Worm (Caenorhabditis elegans) whole organism, L1 larva: ENCODE measurements around the gene msrp-4.

ENCODE experiments used
- C34B4.2 ChIP-seq: sonication (generic microtip); optimal IDR thresholded peaks from 2 replicates; lab custom pipeline; 2017; ENCODE audit warnings: mild to moderate bottlenecking, missing genetic modification characterization, missing compliant biosample characterization
- F16B12.6 ChIP-seq: fragments of 150-350 bp; optimal IDR thresholded peaks from 2 replicates; lab custom pipeline; 2014; ENCODE audit warnings: missing biosample characterization, missing genetic modification characterization
- Y116A8C.19 ChIP-seq: sonication (generic microtip); optimal IDR thresholded peaks from 2 replicates; lab custom pipeline; 2016; ENCODE audit warnings: missing compliant biosample characterization, missing genetic modification characterization, borderline replicate concordance
- alr-1 ChIP-seq: fragments of 200-800 bp; sonication (Bioruptor generic); optimal IDR thresholded peaks from 2 replicates; lab custom pipeline; 2018; ENCODE audit warnings: borderline replicate concordance, mild to moderate bottlenecking, missing genetic modification characterization, missing compliant biosample characterization
- aly-2 ChIP-seq: fragments of 150-350 bp; optimal IDR thresholded peaks from 2 replicates; lab custom pipeline; 2014; ENCODE audit warnings: missing biosample characterization, missing genetic modification characterization
- ceh-63 ChIP-seq: fragments of 200-800 bp; sonication (Bioruptor generic); optimal IDR thresholded peaks from 2 replicates; lab custom pipeline; 2018; ENCODE audit warnings: mild to moderate bottlenecking, missing genetic modification characterization, missing compliant biosample characterization
- ceh-88 ChIP-seq: fragments of 200-800 bp; sonication (Bioruptor generic); IDR thresholded peaks from 2 replicates; pipeline ENCODE4 v1.3.6; 2022; ENCODE audit warnings: missing genetic modification characterization, missing compliant biosample characterization
- ces-1 ChIP-seq: fragments of 150-350 bp; optimal IDR thresholded peaks from 2 replicates; lab custom pipeline; 2014; ENCODE audit warnings: missing biosample characterization, missing genetic modification reagents, missing genetic modification characterization
- dsc-1 ChIP-seq: sonication (generic microtip); optimal IDR thresholded peaks from 2 replicates; lab custom pipeline; 2016; ENCODE audit warnings: mild to moderate bottlenecking, missing genetic modification characterization, missing compliant biosample characterization
- efl-1 ChIP-seq, 4 experiments: fragments of 150-350 bp; optimal IDR thresholded peaks in 3 of 4; peaks in 1 of 4; 1 replicate in 1 of 4; 2 replicates in 3 of 4; lab custom pipeline; 2014; ENCODE audit warnings: missing biosample characterization in 2 of 4, missing genetic modification characterization in 2 of 4, missing genetic modification reagents in 2 of 4
- egl-13 ChIP-seq: sonication (generic microtip); optimal IDR thresholded peaks from 2 replicates; lab custom pipeline; 2016; ENCODE audit warnings: missing genotype, missing genetic modification reagents, missing genetic modification characterization, missing compliant biosample characterization
- ets-5 ChIP-seq: fragments of 200-800 bp; sonication (Bioruptor generic); IDR thresholded peaks from 2 replicates; pipeline ENCODE4 v1.3.6; 2022; ENCODE audit warnings: missing genetic modification characterization, missing compliant biosample characterization
- fkh-4 ChIP-seq: sonication (generic microtip); optimal IDR thresholded peaks from 2 replicates; lab custom pipeline; 2016; ENCODE audit warnings: missing compliant biosample characterization, missing genetic modification characterization, borderline replicate concordance
- hpl-2 ChIP-seq: fragments of 150-350 bp; optimal IDR thresholded peaks from 2 replicates; lab custom pipeline; 2014; ENCODE audit warnings: missing biosample characterization, missing genetic modification reagents, missing genetic modification characterization
- isw-1 ChIP-seq: fragments of 200-800 bp; sonication (Bioruptor generic); IDR thresholded peaks from 2 replicates; pipeline ENCODE4 v1.3.6; 2022; ENCODE audit warnings: missing genetic modification characterization, missing compliant biosample characterization
- jun-1 ChIP-seq: fragments of 150-350 bp; optimal IDR thresholded peaks from 2 replicates; lab custom pipeline; 2014; ENCODE audit warnings: missing biosample characterization, missing genetic modification reagents, missing genetic modification characterization
- lin-15B ChIP-seq: fragments of 150-350 bp; sonication (generic microtip); optimal IDR thresholded peaks from 3 replicates; lab custom pipeline; 2014; ENCODE audit warnings: missing biosample characterization, missing genetic modification characterization
- lir-3 ChIP-seq: sonication (generic microtip); optimal IDR thresholded peaks from 2 replicates; lab custom pipeline; 2016; ENCODE audit warnings: mild to moderate bottlenecking, missing genetic modification characterization, moderate library complexity, missing compliant biosample characterization; ENCODE audit not compliant: poor library complexity
- lsy-2 ChIP-seq, 2 experiments: fragments of 150-350 bp; optimal IDR thresholded peaks; 2 replicates each; lab custom pipeline; 2014; ENCODE audit warnings: missing biosample characterization in 2 of 2, missing genetic modification characterization in 2 of 2
- nhr-20 ChIP-seq: sonication (generic microtip); optimal IDR thresholded peaks from 2 replicates; lab custom pipeline; 2016; ENCODE audit warnings: mild to moderate bottlenecking, missing genetic modification characterization, missing compliant biosample characterization
- nhr-28 ChIP-seq: fragments of 150-350 bp; optimal IDR thresholded peaks from 2 replicates; lab custom pipeline; 2014; ENCODE audit warnings: missing biosample characterization, missing genetic modification characterization
- nhr-47 ChIP-seq: sonication (generic microtip); optimal IDR thresholded peaks from 2 replicates; lab custom pipeline; 2016; ENCODE audit warnings: mild to moderate bottlenecking, missing genetic modification characterization, moderate library complexity, missing compliant biosample characterization
- nhr-77 ChIP-seq: fragments of 150-350 bp; optimal IDR thresholded peaks from 2 replicates; lab custom pipeline; 2014; ENCODE audit warnings: missing biosample characterization, missing genetic modification characterization
- nhr-84 ChIP-seq: sonication (generic microtip); optimal IDR thresholded peaks from 2 replicates; lab custom pipeline; 2017; ENCODE audit warnings: missing biosample characterization, missing genetic modification characterization
- nhr-85 ChIP-seq: sonication (generic microtip); peaks from one replicate; lab custom pipeline; 2016; ENCODE audit warnings: missing genetic modification characterization, inconsistent platforms, missing compliant biosample characterization
- pag-3 ChIP-seq: sonication (generic microtip); optimal IDR thresholded peaks from 2 replicates; lab custom pipeline; 2017; ENCODE audit warnings: missing genetic modification characterization, mild to moderate bottlenecking, missing compliant biosample characterization, antibody characterized with exemption, borderline replicate concordance; ENCODE audit not compliant: insufficient read depth
- pax-3 ChIP-seq: fragments of 200-800 bp; sonication (Bioruptor generic); optimal IDR thresholded peaks from 2 replicates; lab custom pipeline; 2018; ENCODE audit warnings: mild to moderate bottlenecking, missing genetic modification characterization, moderate library complexity, missing compliant biosample characterization
- pqm-1 ChIP-seq: sonication (generic microtip); optimal IDR thresholded peaks from 3 replicates; lab custom pipeline; 2017; ENCODE audit warnings: missing biosample characterization, missing genetic modification characterization
- snu-23 ChIP-seq: sonication (generic microtip); optimal IDR thresholded peaks from 2 replicates; lab custom pipeline; 2016; ENCODE audit warnings: missing genetic modification characterization, missing compliant biosample characterization
- sup-37 ChIP-seq: fragments of 200-800 bp; sonication (Bioruptor generic); optimal IDR thresholded peaks from 2 replicates; lab custom pipeline; 2018; ENCODE audit warnings: mild to moderate bottlenecking, missing genetic modification characterization, missing compliant biosample characterization
- swsn-7 ChIP-seq: sonication (generic microtip); optimal IDR thresholded peaks from 2 replicates; lab custom pipeline; 2016; ENCODE audit warnings: missing genetic modification characterization, missing compliant biosample characterization
- tbx-2 ChIP-seq: sonication (generic microtip); optimal IDR thresholded peaks from 2 replicates; lab custom pipeline; 2016; ENCODE audit warnings: missing genetic modification characterization, missing compliant biosample characterization
- unc-130 ChIP-seq: fragments of 150-350 bp; optimal IDR thresholded peaks from 2 replicates; lab custom pipeline; 2017; ENCODE audit warnings: missing biosample characterization, missing genetic modification characterization, inconsistent platforms
- vab-15 ChIP-seq: sonication (generic microtip); optimal IDR thresholded peaks from 2 replicates; lab custom pipeline; 2017; ENCODE audit warnings: missing genotype, mild to moderate bottlenecking, missing genetic modification characterization, missing compliant biosample characterization
- xbp-1 ChIP-seq: sonication (generic microtip); optimal IDR thresholded peaks from 2 replicates; lab custom pipeline; 2016; ENCODE audit warnings: missing genetic modification characterization, missing compliant biosample characterization
- ztf-4 ChIP-seq: fragments of 150-350 bp; optimal IDR thresholded peaks from 2 replicates; lab custom pipeline; 2014; ENCODE audit warnings: missing biosample characterization, missing genetic modification characterization

msrp-4 gene

DNA sequence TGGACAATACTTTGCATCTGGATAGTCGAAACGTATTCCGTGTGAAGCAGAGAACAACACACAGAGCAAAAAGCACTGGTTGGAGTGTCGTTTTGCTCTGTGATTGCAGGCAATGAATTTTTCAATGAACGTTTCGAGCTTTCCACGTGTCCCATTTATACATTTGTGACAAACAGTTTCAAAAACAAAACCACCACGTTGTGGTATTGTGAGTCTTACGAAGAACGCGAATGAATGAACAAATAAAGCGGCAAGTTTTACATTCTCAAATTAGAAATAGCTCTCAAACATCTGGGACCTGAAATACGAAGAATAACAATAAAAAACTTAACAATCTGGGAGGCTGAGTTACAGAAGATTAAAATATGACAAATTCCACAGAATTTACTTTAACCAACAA, 30.8 kb downstream of the msrp-4 start, which contains the start of gene F46F5.1:
TSS of gene F46F5.1 (minus strand) at position 101 of the 400 bp plus-strand sequence.
- TF ChIP-seq C34B4.2 (tag; lab: Kevin White, UChicago) (no peak), ceh-63 (GFP tag; lab: Kevin White, UChicago) (no peak), pax-3 (tag; lab: Kevin White, UChicago) (no peak), ces-1 (GFP tag; lab: Kevin White, UChicago) (no peak), fkh-4 (tag; lab: Kevin White, UChicago) (no peak), nhr-85 (tag; lab: Kevin White, UChicago) (no peak), unc-130 (no peak), vab-15 (tag; lab: Kevin White, UChicago) (no peak), snu-23 (GFP tag; lab: Kevin White, UChicago) (no peak), nhr-84 (tag; lab: Kevin White, UChicago) (no peak), ztf-4 (tag; lab: Kevin White, UChicago) (no peak), lir-3 (tag; lab: Kevin White, UChicago) (no peak), swsn-7 (tag; lab: Kevin White, UChicago) (no peak)

- no peak for TF ChIP-seq jun-1
- no peak for TF ChIP-seq aly-2 (tag; lab: Kevin White, UChicago)
- no peak for TF ChIP-seq ceh-88
- no peak for TF ChIP-seq sup-37 (GFP tag; lab: Kevin White, UChicago)
- TF ChIP-seq ets-5 (GFP tag; lab: Robert Waterston, UW) = no peak
- TF ChIP-seq hpl-2 = no peak
These were observed 34.5 kb downstream of the msrp-4 start, which contains the start of gene F46F5.15 for ce11 chrII:788139-788538. Gene F46F5.15 (plus strand): TSS chrII:788439.

- TF ChIP-seq pqm-1 (no peak), egl-13 (tag; lab: Kevin White, UChicago) (no peak), F16B12.6 (tag; lab: Kevin White, UChicago) (no peak), lsy-2 (tag; optimal IDR thresholded peaks at IDR 0.05; lab: Kevin White, UChicago) (no peak), nhr-47 (tag; lab: Kevin White, UChicago) (no peak), xbp-1 (tag; lab: Kevin White, UChicago) (no peak), dsc-1 (no peak), alr-1 (tag; lab: Kevin White, UChicago) (no peak), nhr-77 (tag; lab: Kevin White, UChicago) (no peak), pag-3 (tag; lab: Kevin White, UChicago) (no peak), nhr-28 (tag; lab: Kevin White, UChicago) (no peak), lin-15B (tag; lab: Kevin White, UChicago) (no peak), Y116A8C.19 (tag; lab: Kevin White, UChicago) (no peak), tbx-2 (tag; lab: Kevin White, UChicago) (no peak), nhr-20 (tag; lab: Kevin White, UChicago) (no peak)
- TF ChIP-seq, all 84 proteins: peak for 0
These were observed 35.7 kb downstream of the msrp-4 start, which contains the start of gene F46F5.16 for ce11 chrII:786938-787337. Gene F46F5.16 (plus strand): TSS chrII:787238.

- TF ChIP-seq sup-37 (GFP tag; lab: Kevin White, UChicago) = no peak
- TF ChIP-seq isw-1 (GFP tag; lab: Robert Waterston, UW) = no peak
- no peak for TF ChIP-seq unc-130
- no peak for TF ChIP-seq efl-1 (optimal IDR thresholded peaks at IDR 0.05; lab: Kevin White, UChicago)
- no peak for TF ChIP-seq efl-1 (GFP tag; optimal IDR thresholded peaks at IDR 0.05 in 1 of 2; lab: Kevin White, UChicago)
- TF ChIP-seq xbp-1 (tag; lab: Kevin White, UChicago) = no peak
- TF ChIP-seq, all 84 proteins: peak for 0
These were observed 39.1 kb downstream of the msrp-4 start, which contains the start of gene Y39F10A.6 for ce11 chrII:783532-783931. Gene Y39F10A.6 (minus strand): TSS chrII:783632.
